Worm (Caenorhabditis elegans): ENCODE data around the gene F23F12.12.

DNA sequence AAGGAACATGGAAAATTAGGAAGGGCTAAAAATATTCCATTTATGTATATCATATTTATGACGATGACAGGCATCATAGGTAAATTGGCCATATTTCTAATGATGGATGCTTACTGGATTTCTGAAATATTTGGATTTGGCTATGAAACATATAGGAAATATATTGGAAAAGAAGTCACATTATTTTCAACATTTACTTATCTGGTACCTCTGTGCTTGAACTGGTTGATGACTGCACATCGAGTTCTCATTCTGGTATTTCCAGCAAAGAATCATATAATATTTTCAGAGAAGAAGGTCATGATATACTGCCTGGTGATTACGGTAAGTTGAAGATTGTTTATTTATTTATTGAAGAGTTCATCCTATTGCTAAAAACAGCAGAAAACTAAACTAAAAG is 24.7 kb downstream of the F23F12.12 start, which contains the start of gene srxa-5:
- TF ChIP-seq ama-1 (optimal IDR thresholded peaks at IDR 0.05) (no peak), aly-1 (tag; optimal IDR thresholded peaks at IDR 0.05) (no peak), tra-4 (tag; optimal IDR thresholded peaks at IDR 0.05) (no peak), tbx-37 (GFP tag; conservative IDR thresholded peaks at IDR 0.05) (no peak), hnd-1 (tag; optimal IDR thresholded peaks at IDR 0.05) (no peak), hmbx-1 (tag; optimal IDR thresholded peaks at IDR 0.05) (no peak), flt-1 (GFP tag; IDR thresholded peaks at IDR 0.05) (no peak), B0310.2 (tag; optimal IDR thresholded peaks at IDR 0.05) (no peak)

All from whole organism, early embryonic.